Worm (Caenorhabditis elegans) whole organism, mixed stage, embryonic: ENCODE data around the gene fbxc-36.

Experiments used
- blmp-1 ChIP-seq: fragments of 150-350 bp; optimal IDR thresholded peaks from 2 replicates; lab custom pipeline; 2014; ENCODE audit warnings: missing biosample characterization, missing genetic modification characterization
- ceh-83 ChIP-seq: fragments of 200-800 bp; sonication (Bioruptor generic); optimal IDR thresholded peaks from 2 replicates; lab custom pipeline; 2018; ENCODE audit warnings: mild to moderate bottlenecking, missing genetic modification characterization, missing compliant biosample characterization
- mls-2 ChIP-seq: sonication (generic microtip); optimal IDR thresholded peaks from 2 replicates; lab custom pipeline; 2016; ENCODE audit warnings: mild to moderate bottlenecking, missing genetic modification characterization, moderate library complexity, missing compliant biosample characterization
- nhr-237 ChIP-seq: fragments of 150-350 bp; optimal IDR thresholded peaks from 2 replicates; lab custom pipeline; 2014; ENCODE audit warnings: missing biosample characterization, missing genetic modification characterization
- pha-4 ChIP-seq: fragments of 150-350 bp; optimal IDR thresholded peaks from 2 replicates; lab custom pipeline; 2018; ENCODE audit warnings: missing biosample characterization, missing genetic modification reagents, missing genetic modification characterization
- unc-120 ChIP-seq: sonication (generic microtip); optimal IDR thresholded peaks from 2 replicates; lab custom pipeline; 2017; ENCODE audit warnings: missing genetic modification characterization, missing compliant biosample characterization; ENCODE audit not compliant: poor library complexity, severe bottlenecking
- unc-39 ChIP-seq: fragments of 150-350 bp; optimal IDR thresholded peaks from 2 replicates; lab custom pipeline; 2014; ENCODE audit warnings: missing biosample characterization, missing genetic modification characterization
- unc-62 ChIP-seq: fragments of 150-350 bp; optimal IDR thresholded peaks from 2 replicates; lab custom pipeline; 2014; ENCODE audit warnings: missing biosample characterization, missing genetic modification reagents, missing genetic modification characterization

DNA sequence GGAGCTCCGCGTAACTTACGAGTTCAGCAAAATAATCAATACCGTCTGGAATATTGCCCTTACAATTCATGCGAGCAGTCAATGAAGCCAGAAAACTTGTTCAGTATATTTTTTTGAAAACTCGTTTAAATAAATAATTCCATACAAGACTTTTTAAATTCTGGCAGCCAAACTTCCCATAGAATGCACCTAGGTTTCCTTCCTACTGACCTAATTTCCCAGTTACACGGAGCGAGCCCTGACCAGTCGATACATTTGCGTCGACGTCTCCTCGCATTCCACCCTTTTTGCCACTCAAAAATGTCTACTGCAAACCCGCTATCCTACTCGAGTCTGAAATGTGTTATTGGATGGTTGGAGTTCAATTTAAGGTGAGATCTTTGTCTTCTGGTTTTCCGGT is 23.5 kb upstream of the fbxc-36 start, which contains the start of gene fbxc-30:
- no peak for TF ChIP-seq mls-2
- no peak for TF ChIP-seq blmp-1 (tag; lab: Kevin White, UChicago)
- no peak for TF ChIP-seq nhr-237 (tag; lab: Kevin White, UChicago)
- TF ChIP-seq unc-62 = no peak
- no peak for TF ChIP-seq unc-39 (tag; lab: Kevin White, UChicago)
- no peak for TF ChIP-seq ceh-83
- TF ChIP-seq pha-4 (tag; lab: Kevin White, UChicago) = no peak
- no peak for TF ChIP-seq unc-120 (tag; lab: Kevin White, UChicago)
